Fruit fly (Drosophila melanogaster) whole organism, embryonic: Measurements from ENCODE around the gene Nelf-E.

Source experiments
- Ada2b ChIP-seq: fragments of 200-800 bp; sonication (Bioruptor generic); IDR thresholded peaks from 2 replicates; pipeline ENCODE4 v1.3.6; 2022; ENCODE audit warnings: missing biosample characterization, missing genetic modification characterization
- CG10959 ChIP-seq: fragments of 200-800 bp; sonication (Bioruptor generic); IDR thresholded peaks from 2 replicates; pipeline ENCODE4 v1.3.6; 2022; ENCODE audit warnings: missing biosample characterization, missing genetic modification characterization
- CG12071 ChIP-seq: fragments of 200-800 bp; sonication (Bioruptor generic); optimal IDR thresholded peaks from 3 replicates; lab custom pipeline; 2018; ENCODE audit warnings: missing biosample characterization, mild to moderate bottlenecking, missing genetic modification characterization
- CG12391 ChIP-seq: fragments of 200-800 bp; sonication (Bioruptor generic); optimal IDR thresholded peaks from 3 replicates; lab custom pipeline; 2018; ENCODE audit warnings: missing biosample characterization, mild to moderate bottlenecking, missing genetic modification characterization, moderate library complexity
- CG14050 ChIP-seq: fragments of 200-800 bp; sonication (Bioruptor generic); IDR thresholded peaks from 3 replicates; pipeline ENCODE4 v1.3.6; 2022; ENCODE audit warnings: missing biosample characterization, missing genetic modification characterization
- CG15479 ChIP-seq: fragments of 200-800 bp; sonication (Bioruptor generic); optimal IDR thresholded peaks from 3 replicates; lab custom pipeline; 2019; ENCODE audit warnings: missing biosample characterization, mild to moderate bottlenecking, missing genetic modification characterization, moderate library complexity
- CG16813 ChIP-seq: fragments of 200-800 bp; sonication (Bioruptor generic); IDR thresholded peaks from 3 replicates; pipeline ENCODE4 v1.3.6; 2022; ENCODE audit warnings: missing biosample characterization, missing genetic modification characterization; ENCODE audit not compliant: partially characterized antibody
- CG18476 ChIP-seq: fragments of 200-800 bp; sonication (Bioruptor generic); optimal IDR thresholded peaks from 2 replicates; lab custom pipeline; 2016; ENCODE audit warnings: missing biosample characterization, mild to moderate bottlenecking, missing genetic modification characterization
- CG30020 ChIP-seq: fragments of 200-800 bp; optimal IDR thresholded peaks from 2 replicates; lab custom pipeline; 2019; ENCODE audit warnings: missing biosample characterization, mild to moderate bottlenecking, missing genetic modification characterization, moderate library complexity
- CG30431 ChIP-seq: fragments of 200-800 bp; sonication (Bioruptor generic); optimal IDR thresholded peaks from 2 replicates; lab custom pipeline; 2017; ENCODE audit warnings: missing biosample characterization, missing genetic modification characterization
- CG33213 ChIP-seq: fragments of 200-800 bp; sonication (Bioruptor generic); optimal IDR thresholded peaks from 3 replicates; lab custom pipeline; 2016; ENCODE audit warnings: missing biosample characterization, missing genetic modification characterization
- CG4617 ChIP-seq: fragments of 200-800 bp; sonication (Bioruptor generic); optimal IDR thresholded peaks from 3 replicates; lab custom pipeline; 2016; ENCODE audit warnings: missing biosample characterization, missing genetic modification characterization, borderline replicate concordance
- CG6791 ChIP-seq: fragments of 200-800 bp; sonication (Bioruptor generic); IDR thresholded peaks from 3 replicates; pipeline ENCODE4 v1.3.6; 2022; ENCODE audit warnings: missing biosample characterization, missing genetic modification characterization; ENCODE audit not compliant: partially characterized antibody
- CG6813 ChIP-seq: fragments of 200-800 bp; sonication (Bioruptor generic); optimal IDR thresholded peaks from 2 replicates; lab custom pipeline; 2017; ENCODE audit warnings: missing biosample characterization, missing genetic modification characterization, mild to moderate bottlenecking, moderate library complexity, missing genetic modification reagents
- CG7357 ChIP-seq: fragments of 200-800 bp; sonication (Bioruptor generic); IDR thresholded peaks from 3 replicates; pipeline ENCODE4 v1.3.6; 2022; ENCODE audit warnings: missing biosample characterization, missing genetic modification characterization
- CG7928 ChIP-seq: fragments of 200-800 bp; sonication (Bioruptor generic); optimal IDR thresholded peaks from 2 replicates; lab custom pipeline; 2017; ENCODE audit warnings: missing biosample characterization, mild to moderate bottlenecking, missing genetic modification characterization
- CG9609 ChIP-seq: fragments of 200-800 bp; sonication (Bioruptor generic); optimal IDR thresholded peaks from 3 replicates; lab custom pipeline; 2016; ENCODE audit warnings: missing biosample characterization, missing genetic modification characterization
- CkIIα-i1 ChIP-seq: fragments of 200-800 bp; sonication (Bioruptor generic); IDR thresholded peaks from 2 replicates; pipeline ENCODE4 v1.3.6; 2022; ENCODE audit warnings: missing biosample characterization, missing genetic modification characterization
- D19A ChIP-seq: fragments of 200-800 bp; optimal IDR thresholded peaks from 3 replicates; lab custom pipeline; 2019; ENCODE audit warnings: missing biosample characterization, mild to moderate bottlenecking, missing genetic modification characterization, moderate library complexity
- Hsf ChIP-seq: fragments of 200-800 bp; sonication (Bioruptor generic); optimal IDR thresholded peaks from 3 replicates; lab custom pipeline; 2016; ENCODE audit warnings: missing biosample characterization, missing genetic modification characterization
- Lhr ChIP-seq: fragments of 200-800 bp; sonication (Bioruptor generic); optimal IDR thresholded peaks from 3 replicates; lab custom pipeline; 2017; ENCODE audit warnings: mild to moderate bottlenecking, missing biosample characterization, missing genetic modification reagents, missing genetic modification characterization
- Lim3 ChIP-seq: fragments of 200-800 bp; sonication (Bioruptor generic); IDR thresholded peaks from 2 replicates; pipeline ENCODE4 v1.3.6; 2022; ENCODE audit warnings: missing biosample characterization, missing genetic modification characterization
- MTF-1 ChIP-seq: fragments of 200-800 bp; sonication (Bioruptor generic); optimal IDR thresholded peaks from 2 replicates; lab custom pipeline; 2018; ENCODE audit warnings: missing biosample characterization, mild to moderate bottlenecking, missing genetic modification characterization, borderline replicate concordance
- Side ChIP-seq: fragments of 200-800 bp; sonication (Bioruptor generic); optimal IDR thresholded peaks from 2 replicates; lab custom pipeline; 2016; ENCODE audit warnings: missing biosample characterization, missing genetic modification characterization
- Sox102F ChIP-seq: fragments of 200-800 bp; sonication (Bioruptor generic); optimal IDR thresholded peaks from 2 replicates; lab custom pipeline; 2018; ENCODE audit warnings: missing biosample characterization, mild to moderate bottlenecking, missing genetic modification characterization, moderate library complexity
- Ssrp ChIP-seq: fragments of 200-800 bp; sonication (Bioruptor generic); optimal IDR thresholded peaks from 2 replicates; lab custom pipeline; 2018; ENCODE audit warnings: missing biosample characterization, mild to moderate bottlenecking, missing genetic modification characterization, moderate library complexity
- Trl ChIP-seq, 3 experiments: fragments of >200 bp in 2 of 3; fragments of 200-800 bp in 1 of 3; sonication (Bioruptor generic) in 1 of 3; optimal IDR thresholded peaks; 2 replicates in 1 of 3; 3 replicates in 2 of 3; lab custom pipeline; 2016 to 2017; ENCODE audit warnings: missing biosample characterization in 1 of 3, missing genetic modification characterization in 1 of 3
- YL-1 ChIP-seq: fragments of 200-800 bp; sonication (Bioruptor generic); optimal IDR thresholded peaks from 3 replicates; lab custom pipeline; 2017; ENCODE audit warnings: missing biosample characterization, mild to moderate bottlenecking, missing genetic modification characterization
- aop ChIP-seq: fragments of 200-800 bp; sonication (Bioruptor generic); IDR thresholded peaks from 2 replicates; pipeline ENCODE4 v1.3.6; 2022; ENCODE audit warnings: missing biosample characterization, missing genetic modification characterization
- crol ChIP-seq: fragments of 200-800 bp; sonication (Bioruptor generic); IDR thresholded peaks from 2 replicates; pipeline ENCODE4 v1.3.6; 2022; ENCODE audit warnings: missing biosample characterization, missing genetic modification characterization
- fd102C ChIP-seq: fragments of 200-800 bp; sonication (Bioruptor generic); optimal IDR thresholded peaks from 2 replicates; lab custom pipeline; 2018; ENCODE audit warnings: missing biosample characterization, mild to moderate bottlenecking, missing genetic modification characterization, moderate library complexity
- gem ChIP-seq: fragments of 200-800 bp; sonication (Bioruptor generic); optimal IDR thresholded peaks from 2 replicates; lab custom pipeline; 2019; ENCODE audit warnings: missing biosample characterization, mild to moderate bottlenecking, missing genetic modification characterization, moderate library complexity
- hb ChIP-seq: fragments of 200-800 bp; sonication (Bioruptor generic); IDR thresholded peaks from 3 replicates; pipeline ENCODE4 v1.3.6; 2022; ENCODE audit warnings: missing biosample characterization, missing genetic modification characterization; ENCODE audit not compliant: partially characterized antibody
- hkb ChIP-seq, 2 experiments: fragments of 200-800 bp in 1 of 2; fragments of >200 bp in 1 of 2; sonication (Bioruptor generic) in 1 of 2; IDR thresholded peaks in 1 of 2; optimal IDR thresholded peaks in 1 of 2; 2 replicates each; pipeline versions ENCODE4 v1.3.6 to Lab custom; 2017 to 2022; ENCODE audit warnings: missing biosample characterization in 1 of 2, missing genetic modification characterization in 1 of 2
- kay ChIP-seq: fragments of 200-800 bp; sonication (Bioruptor generic); optimal IDR thresholded peaks from 2 replicates; lab custom pipeline; 2016; ENCODE audit warnings: missing biosample characterization, missing genetic modification characterization
- kni ChIP-seq: fragments of 200-800 bp; sonication (Bioruptor generic); optimal IDR thresholded peaks from 3 replicates; lab custom pipeline; 2017; ENCODE audit warnings: mild to moderate bottlenecking, missing biosample characterization, missing genetic modification reagents, missing genetic modification characterization
- maf-S ChIP-seq: fragments of 200-800 bp; sonication (Bioruptor generic); optimal IDR thresholded peaks from 2 replicates; lab custom pipeline; 2016; ENCODE audit warnings: missing biosample characterization, missing genetic modification characterization
- pho ChIP-seq: fragments of 200-800 bp; sonication (Bioruptor generic); optimal IDR thresholded peaks from 2 replicates; lab custom pipeline; 2016; ENCODE audit warnings: missing biosample characterization, missing genetic modification characterization
- prd ChIP-seq, 3 experiments: fragments of >200 bp in 2 of 3; fragments of 200-800 bp in 1 of 3; sonication (Bioruptor generic) in 1 of 3; optimal IDR thresholded peaks in 2 of 3; IDR thresholded peaks in 1 of 3; 2 replicates in 2 of 3; 3 replicates in 1 of 3; pipeline versions ENCODE4 v1.3.6 to Lab custom; 2017 to 2022; ENCODE audit warnings: missing biosample characterization in 1 of 3, missing genetic modification characterization in 1 of 3
- ranshi ChIP-seq: fragments of 200-800 bp; sonication (Bioruptor generic); IDR thresholded peaks from 2 replicates; pipeline ENCODE4 v1.3.6; 2022; ENCODE audit warnings: missing biosample characterization, missing genetic modification characterization
- row ChIP-seq: fragments of 200-800 bp; sonication (Bioruptor generic); IDR thresholded peaks from 3 replicates; pipeline ENCODE4 v1.3.6; 2022; ENCODE audit warnings: missing biosample characterization, missing genetic modification characterization
- slbo ChIP-seq: fragments of 200-800 bp; sonication (Bioruptor generic); IDR thresholded peaks from 2 replicates; pipeline ENCODE4 v1.3.6; 2022; ENCODE audit warnings: missing biosample characterization, missing genetic modification characterization
- stwl ChIP-seq: fragments of 200-800 bp; sonication (Bioruptor generic); optimal IDR thresholded peaks from 3 replicates; lab custom pipeline; 2018; ENCODE audit warnings: missing biosample characterization, mild to moderate bottlenecking, missing genetic modification characterization, moderate library complexity
- tap ChIP-seq: fragments of 200-800 bp; optimal IDR thresholded peaks from 3 replicates; lab custom pipeline; 2019; ENCODE audit warnings: missing biosample characterization, mild to moderate bottlenecking, missing genetic modification characterization, moderate library complexity
- tin ChIP-seq: fragments of 200-800 bp; sonication (Bioruptor generic); optimal IDR thresholded peaks from 3 replicates; lab custom pipeline; 2016; ENCODE audit warnings: missing biosample characterization, missing genetic modification characterization
- tup ChIP-seq: fragments of 200-800 bp; sonication (Bioruptor generic); optimal IDR thresholded peaks from 2 replicates; lab custom pipeline; 2016; ENCODE audit warnings: missing biosample characterization, mild to moderate bottlenecking, missing genetic modification characterization, moderate library complexity
- zen2 ChIP-seq: fragments of 200-800 bp; sonication (Bioruptor generic); IDR thresholded peaks from 3 replicates; pipeline ENCODE4 v1.3.6; 2022; ENCODE audit warnings: missing biosample characterization, missing genetic modification characterization; ENCODE audit not compliant: partially characterized antibody

The Nelf-E gene

dm6 chr3L:8603880-8604692 lies 3.4 kb upstream of the Nelf-E start, which contains the start of the genes CG5989 and CG6282 (continued):
- TF ChIP-seq crol (GFP tag; lab: Robert Waterston, UW) (no peak), maf-S (no peak), slbo (GFP tag; lab: Robert Waterston, UW) (peak; percentile 71), gem (peak; percentile 72), CG9609 (GFP tag; lab: Kevin White, UChicago) (no peak), CG12071 (GFP tag; lab: Kevin White, UChicago) (peak; percentile 15), CG10959 (GFP tag; lab: Robert Waterston, UW) (no peak; the same call in 1 of the 2 replicates), CkIIα-i1 (no peak), CG14050 (GFP tag; lab: Robert Waterston, UW) (no peak), row (GFP tag; lab: Robert Waterston, UW) (peak; percentile 65), fd102C (no peak), Lhr (GFP tag; lab: Kevin White, UChicago) (peak; percentile 73), Lim3 (GFP tag; lab: Robert Waterston, UW) (no peak), tup (GFP tag; lab: Kevin White, UChicago) (no peak), pho (GFP tag; lab: Kevin White, UChicago) (peak; percentile 31), kay (GFP tag; lab: Kevin White, UChicago) (no peak), CG6813 (GFP tag; lab: Kevin White, UChicago) (no peak), Trl (optimal IDR thresholded peaks at IDR 0.05; lab: Kevin White, UChicago) (no peak), Trl (GFP tag; optimal IDR thresholded peaks at IDR 0.05; lab: Kevin White, UChicago) (no peak), D19A (tag; lab: Kevin White, UChicago) (no peak), CG33213 (GFP tag; lab: Kevin White, UChicago) (peak; percentile 21), zen2 (no peak; the same call in 2 of the 3 replicates), CG16813 (GFP tag; lab: Robert Waterston, UW) (peak; percentile 57), ranshi (GFP tag; lab: Robert Waterston, UW) (peak; percentile 58), hkb (optimal IDR thresholded peaks at IDR 0.05; lab: Kevin White, UChicago) (no peak), hkb (GFP tag; IDR thresholded peaks at IDR 0.05; lab: Robert Waterston, UW) (peak; percentile 57), CG18476 (GFP tag; lab: Kevin White, UChicago) (peak; percentile 5), kni (GFP tag; lab: Kevin White, UChicago) (no peak), CG6791 (GFP tag; lab: Robert Waterston, UW) (peak; percentile 51; the same call in 1 of the 3 replicates), CG12391 (tag; lab: Kevin White, UChicago) (peak; percentile 65), CG30431 (peak; percentile 36), tap (no peak), tin (no peak), Hsf (GFP tag; lab: Kevin White, UChicago) (peak; percentile 58), YL-1 (GFP tag; lab: Kevin White, UChicago) (peak; percentile 24), Ssrp (tag; lab: Kevin White, UChicago) (peak; percentile 24), Ada2b (GFP tag; lab: Robert Waterston, UW) (peak; percentile 17; the same call in 1 of the 2 replicates), aop (no peak), CG7357 (GFP tag; lab: Robert Waterston, UW) (no peak), CG7928 (GFP tag; lab: Kevin White, UChicago) (no peak), CG15479 (GFP tag; lab: Kevin White, UChicago) (no peak), CG4617 (peak; percentile 24), prd (optimal IDR thresholded peaks at IDR 0.05; lab: Kevin White, UChicago) (no peak), prd (GFP tag; IDR thresholded peaks at IDR 0.05; lab: Robert Waterston, UW) (0 out of 3 replicates have a peak, but pooled peaks have one; percentile 35), CG30020 (tag; lab: Kevin White, UChicago) (no peak), hb (GFP tag; lab: Robert Waterston, UW) (no peak), MTF-1 (GFP tag; lab: Kevin White, UChicago) (no peak), Sox102F (GFP tag; lab: Kevin White, UChicago) (peak; percentile 45), Side (GFP tag; lab: Kevin White, UChicago) (no peak), stwl (peak; percentile 54)
